Worm (Caenorhabditis elegans) whole organism, midembryonic: Measurements from ENCODE around the gene K03B8.4.

Source experiments
- T22C8.4 ChIP-seq: fragments of 200-800 bp; sonication (Bioruptor generic); IDR thresholded peaks from 2 replicates; pipeline ENCODE4 v1.3.6; 2022; ENCODE audit warnings: missing genetic modification characterization, missing compliant biosample characterization
- ref-1 ChIP-seq: fragments of 200-800 bp; sonication (Bioruptor generic); conservative IDR thresholded peaks from 2 replicates; pipeline ENCODE4 v1.3.6; 2022; ENCODE audit warnings: missing genetic modification reagents, missing genetic modification characterization, missing compliant biosample characterization
- ztf-23 ChIP-seq: fragments of 200-800 bp; sonication (Bioruptor generic); IDR thresholded peaks from 2 replicates; pipeline ENCODE4 v1.3.6; 2022; ENCODE audit warnings: missing genetic modification reagents, missing genetic modification characterization, missing compliant biosample characterization
- ztf-29 ChIP-seq: fragments of 200-800 bp; sonication (Bioruptor generic); IDR thresholded peaks from 2 replicates; pipeline ENCODE4 v1.3.6; 2022; ENCODE audit warnings: missing genetic modification reagents, missing genetic modification characterization, missing compliant biosample characterization

ce11 chrV:11373918-11374317 is 21.0 kb downstream of the K03B8.4 start:
- TF ChIP-seq ref-1 (GFP tag; lab: Robert Waterston, UW) (no peak), T22C8.4 (no peak), ztf-29 (GFP tag; lab: Robert Waterston, UW) (no peak), ztf-23 (GFP tag; lab: Robert Waterston, UW) (no peak)
